Worm (Caenorhabditis elegans): ENCODE measurements around the gene sdz-32.

sdz-32 gene

ce11 chrII:3524097-3524496, 50.3 kb downstream of the sdz-32 start, which contains the start of gene col-72:
TSS of gene col-72 (minus strand) at chrII:3524197.
- TF ChIP-seq pros-1 (tag; optimal IDR thresholded peaks at IDR 0.05) (no peak), K02D7.2 (tag; optimal IDR thresholded peaks at IDR 0.05) (no peak), pqm-1 (tag; optimal IDR thresholded peaks at IDR 0.05) (no peak), hlh-15 (tag; optimal IDR thresholded peaks at IDR 0.05) (no peak), che-1 (tag; optimal IDR thresholded peaks at IDR 0.05) (no peak), rnt-1 (tag; optimal IDR thresholded peaks at IDR 0.05) (no peak), unc-55 (GFP tag; optimal IDR thresholded peaks at IDR 0.05) (no peak), Y22D7AL.16 (tag; optimal IDR thresholded peaks at IDR 0.05) (no peak), F13H6.1 (tag; optimal IDR thresholded peaks at IDR 0.05) (no peak), ceh-34 (tag; optimal IDR thresholded peaks at IDR 0.05) (no peak), fax-1 (tag; optimal IDR thresholded peaks at IDR 0.05) (no peak), sox-4 (tag; optimal IDR thresholded peaks at IDR 0.05) (no peak), ceh-22 (tag; optimal IDR thresholded peaks at IDR 0.05) (no peak), ceh-2 (tag; optimal IDR thresholded peaks at IDR 0.05) (no peak), nhr-232 (tag; optimal IDR thresholded peaks at IDR 0.05) (no peak), K09A11.1 (tag; optimal IDR thresholded peaks at IDR 0.05; ENCODE audit: insufficient read depth) (no peak)
